Fruit fly (Drosophila melanogaster) whole organism, embryonic: ENCODE results near the gene RPA1.

Source experiments
- Blimp-1 ChIP-seq: fragments of 200-800 bp; sonication (Bioruptor generic); optimal IDR thresholded peaks from 3 replicates; lab custom pipeline; 2018; ENCODE audit warnings: missing biosample characterization, missing genetic modification characterization, mild to moderate bottlenecking, moderate library complexity, missing genetic modification reagents
- CG10431 ChIP-seq: fragments of 200-800 bp; sonication (Bioruptor generic); optimal IDR thresholded peaks from 3 replicates; lab custom pipeline; 2018; ENCODE audit warnings: missing biosample characterization, mild to moderate bottlenecking, missing genetic modification characterization
- CG12236 ChIP-seq: fragments of 200-800 bp; sonication (Bioruptor generic); optimal IDR thresholded peaks from 2 replicates; lab custom pipeline; 2016; ENCODE audit warnings: missing biosample characterization, missing genetic modification characterization
- CG12299 ChIP-seq: fragments of 200-800 bp; sonication (Bioruptor generic); optimal IDR thresholded peaks from 2 replicates; lab custom pipeline; 2018; ENCODE audit warnings: missing biosample characterization, mild to moderate bottlenecking, missing genetic modification characterization
- CG1233 ChIP-seq: fragments of 200-800 bp; sonication (Bioruptor generic); optimal IDR thresholded peaks from 4 replicates; lab custom pipeline; 2018; ENCODE audit warnings: missing biosample characterization, mild to moderate bottlenecking, missing genetic modification characterization
- CG13424 ChIP-seq: fragments of 200-800 bp; sonication (Bioruptor generic); optimal IDR thresholded peaks from 2 replicates; lab custom pipeline; 2019; ENCODE audit warnings: missing biosample characterization, mild to moderate bottlenecking, missing genetic modification characterization, moderate library complexity
- CG17359 ChIP-seq: fragments of 200-800 bp; sonication (Bioruptor generic); optimal IDR thresholded peaks from 3 replicates; lab custom pipeline; 2018; ENCODE audit warnings: missing biosample characterization, mild to moderate bottlenecking, missing genetic modification characterization, moderate library complexity
- CG17361 ChIP-seq: fragments of 200-800 bp; sonication (Bioruptor generic); IDR thresholded peaks from 3 replicates; pipeline ENCODE4 v1.3.6; 2022; ENCODE audit warnings: missing biosample characterization, missing genetic modification characterization
- CG18476 ChIP-seq: fragments of 200-800 bp; sonication (Bioruptor generic); optimal IDR thresholded peaks from 2 replicates; lab custom pipeline; 2016; ENCODE audit warnings: missing biosample characterization, mild to moderate bottlenecking, missing genetic modification characterization
- CG2120 ChIP-seq: fragments of 200-800 bp; sonication (Bioruptor generic); optimal IDR thresholded peaks from 3 replicates; lab custom pipeline; 2016; ENCODE audit warnings: missing biosample characterization, missing genetic modification characterization
- CG34422 ChIP-seq: fragments of 200-800 bp; sonication (Bioruptor generic); IDR thresholded peaks from 3 replicates; pipeline ENCODE4 v1.3.6; 2022; ENCODE audit warnings: missing biosample characterization, missing genetic modification characterization
- CG4404 ChIP-seq: fragments of 200-800 bp; sonication (Bioruptor generic); IDR thresholded peaks from 2 replicates; pipeline ENCODE4 v1.3.6; 2022; ENCODE audit warnings: missing biosample characterization, missing genetic modification characterization
- CG5180 ChIP-seq: fragments of 200-800 bp; sonication (Bioruptor generic); optimal IDR thresholded peaks from 3 replicates; lab custom pipeline; 2017; ENCODE audit warnings: missing biosample characterization, missing genetic modification characterization, mild to moderate bottlenecking, moderate library complexity, missing genetic modification reagents
- CG6765 ChIP-seq: fragments of 200-800 bp; sonication (Bioruptor generic); optimal IDR thresholded peaks from 3 replicates; lab custom pipeline; 2017; ENCODE audit warnings: missing biosample characterization, mild to moderate bottlenecking, missing genetic modification characterization
- CG6813 ChIP-seq: fragments of 200-800 bp; sonication (Bioruptor generic); optimal IDR thresholded peaks from 2 replicates; lab custom pipeline; 2017; ENCODE audit warnings: missing biosample characterization, missing genetic modification characterization, mild to moderate bottlenecking, moderate library complexity, missing genetic modification reagents
- CG8089 ChIP-seq: fragments of 200-800 bp; sonication (Bioruptor generic); optimal IDR thresholded peaks from 3 replicates; lab custom pipeline; 2016; ENCODE audit warnings: missing biosample characterization, missing genetic modification characterization
- Chrac-16 ChIP-seq: fragments of 200-800 bp; sonication (Bioruptor generic); optimal IDR thresholded peaks from 3 replicates; lab custom pipeline; 2016; ENCODE audit warnings: missing biosample characterization, missing genetic modification characterization
- Dip3 ChIP-seq: fragments of 200-800 bp; sonication (Bioruptor generic); optimal IDR thresholded peaks from 3 replicates; lab custom pipeline; 2016; ENCODE audit warnings: missing biosample characterization, missing genetic modification characterization
- Dll ChIP-seq: fragments of 200-800 bp; sonication (Bioruptor generic); IDR thresholded peaks from 4 replicates; pipeline ENCODE4 v1.3.6; 2022; ENCODE audit warnings: missing biosample characterization, missing genetic modification characterization; ENCODE audit not compliant: partially characterized antibody
- Dref ChIP-seq: fragments of 200-800 bp; sonication (Bioruptor generic); IDR thresholded peaks from 2 replicates; pipeline ENCODE4 v1.3.6; 2022; ENCODE audit warnings: missing biosample characterization, missing genetic modification characterization
- Ets97D ChIP-seq: fragments of 200-800 bp; sonication (Bioruptor generic); optimal IDR thresholded peaks from 3 replicates; lab custom pipeline; 2016; ENCODE audit warnings: missing biosample characterization, missing genetic modification characterization
- HmgZ ChIP-seq: fragments of 200-800 bp; sonication (Bioruptor generic); optimal IDR thresholded peaks from 2 replicates; lab custom pipeline; 2018; ENCODE audit warnings: missing biosample characterization, mild to moderate bottlenecking, missing genetic modification characterization
- Hr78 ChIP-seq, 2 experiments: fragments of 200-800 bp in 1 of 2; fragments of >200 bp in 1 of 2; sonication (Bioruptor generic) in 1 of 2; optimal IDR thresholded peaks; 2 replicates each; lab custom pipeline; 2017 to 2019; ENCODE audit warnings: missing biosample characterization in 2 of 2, missing genetic modification characterization in 2 of 2, mild to moderate bottlenecking in 1 of 2, moderate library complexity in 1 of 2
- Nf-YB ChIP-seq: fragments of 200-800 bp; sonication (Bioruptor generic); optimal IDR thresholded peaks from 3 replicates; lab custom pipeline; 2019; ENCODE audit warnings: missing biosample characterization, mild to moderate bottlenecking, missing genetic modification characterization, moderate library complexity
- Nf-YC ChIP-seq: fragments of 200-800 bp; optimal IDR thresholded peaks from 3 replicates; lab custom pipeline; 2019; ENCODE audit warnings: missing biosample characterization, mild to moderate bottlenecking, missing genetic modification characterization, moderate library complexity
- Six4 ChIP-seq: fragments of 200-800 bp; sonication (Bioruptor generic); optimal IDR thresholded peaks from 2 replicates; lab custom pipeline; 2016; ENCODE audit warnings: missing biosample characterization, missing genetic modification characterization
- Xrp1 ChIP-seq: fragments of 200-800 bp; sonication (Bioruptor generic); IDR thresholded peaks from 2 replicates; pipeline ENCODE4 v1.3.6; 2022; ENCODE audit warnings: missing biosample characterization, missing genetic modification characterization
- amos ChIP-seq: fragments of 200-800 bp; sonication (Bioruptor generic); IDR thresholded peaks from 2 replicates; pipeline ENCODE4 v1.3.6; 2022; ENCODE audit warnings: missing biosample characterization, missing genetic modification characterization; ENCODE audit not compliant: partially characterized antibody
- ara ChIP-seq: fragments of 200-800 bp; sonication (Bioruptor generic); IDR thresholded peaks from 2 replicates; pipeline ENCODE4 v1.3.6; 2022; ENCODE audit warnings: missing biosample characterization, missing genetic modification characterization
- az2 ChIP-seq: fragments of 200-800 bp; sonication (Bioruptor generic); optimal IDR thresholded peaks from 3 replicates; lab custom pipeline; 2016; ENCODE audit warnings: missing biosample characterization, missing genetic modification characterization
- bbx ChIP-seq: fragments of 200-800 bp; sonication (Bioruptor generic); IDR thresholded peaks from 2 replicates; pipeline ENCODE4 v1.3.6; 2022; ENCODE audit warnings: missing biosample characterization, missing genetic modification characterization; ENCODE audit not compliant: partially characterized antibody
- ci ChIP-seq: fragments of 200-800 bp; sonication (Bioruptor generic); IDR thresholded peaks from 3 replicates; pipeline ENCODE4 v1.3.6; 2022; ENCODE audit warnings: missing biosample characterization, missing genetic modification characterization
- danr ChIP-seq: fragments of 200-800 bp; sonication (Bioruptor generic); IDR thresholded peaks from 2 replicates; pipeline ENCODE4 v1.3.6; 2022; ENCODE audit warnings: missing biosample characterization, missing genetic modification characterization
- gcm ChIP-seq: fragments of 200-800 bp; sonication (Bioruptor generic); optimal IDR thresholded peaks from 2 replicates; lab custom pipeline; 2019; ENCODE audit warnings: missing biosample characterization, mild to moderate bottlenecking, missing genetic modification characterization, moderate library complexity
- kay ChIP-seq: fragments of 200-800 bp; sonication (Bioruptor generic); optimal IDR thresholded peaks from 2 replicates; lab custom pipeline; 2016; ENCODE audit warnings: missing biosample characterization, missing genetic modification characterization
- mld ChIP-seq: fragments of 200-800 bp; sonication (Bioruptor generic); IDR thresholded peaks from 3 replicates; pipeline ENCODE4 v1.3.6; 2022; ENCODE audit warnings: missing biosample characterization, missing genetic modification characterization; ENCODE audit not compliant: partially characterized antibody
- pan ChIP-seq, 4 experiments: fragments of >200 bp in 3 of 4; fragments of 200-800 bp in 1 of 4; sonication (Bioruptor generic) in 1 of 4; optimal IDR thresholded peaks in 3 of 4; IDR thresholded peaks in 1 of 4; 2 replicates each; pipeline versions ENCODE4 v1.3.6 to Lab custom; 2017 to 2022; ENCODE audit warnings: missing biosample characterization in 2 of 4, missing genetic modification characterization in 2 of 4, mixed read lengths in 1 of 4
- pita ChIP-seq: fragments of 200-800 bp; sonication (Bioruptor generic); optimal IDR thresholded peaks from 2 replicates; lab custom pipeline; 2017; ENCODE audit warnings: missing biosample characterization, mild to moderate bottlenecking, missing genetic modification characterization
- prd ChIP-seq, 3 experiments: fragments of >200 bp in 2 of 3; fragments of 200-800 bp in 1 of 3; sonication (Bioruptor generic) in 1 of 3; optimal IDR thresholded peaks in 2 of 3; IDR thresholded peaks in 1 of 3; 2 replicates in 2 of 3; 3 replicates in 1 of 3; pipeline versions ENCODE4 v1.3.6 to Lab custom; 2017 to 2022; ENCODE audit warnings: missing biosample characterization in 1 of 3, missing genetic modification characterization in 1 of 3
- salm ChIP-seq: fragments of 200-800 bp; sonication (Bioruptor generic); optimal IDR thresholded peaks from 2 replicates; lab custom pipeline; 2018; ENCODE audit warnings: missing biosample characterization, mild to moderate bottlenecking, missing genetic modification characterization
- sd ChIP-seq: fragments of 200-800 bp; sonication (Bioruptor generic); optimal IDR thresholded peaks from 3 replicates; lab custom pipeline; 2018; ENCODE audit warnings: missing biosample characterization, mild to moderate bottlenecking, missing genetic modification characterization, moderate library complexity
- slp2 ChIP-seq: fragments of 200-800 bp; sonication (Bioruptor generic); optimal IDR thresholded peaks from 2 replicates; lab custom pipeline; 2016; ENCODE audit warnings: missing biosample characterization, missing genetic modification characterization
- sob ChIP-seq: fragments of 200-800 bp; sonication (Bioruptor generic); IDR thresholded peaks from 2 replicates; pipeline ENCODE4 v1.3.6; 2022; ENCODE audit warnings: missing biosample characterization, missing genetic modification characterization
- toy ChIP-seq: fragments of 200-800 bp; sonication (Bioruptor generic); IDR thresholded peaks from 2 replicates; pipeline ENCODE4 v1.3.6; 2022; ENCODE audit warnings: missing biosample characterization, missing genetic modification characterization
- unc-4 ChIP-seq: fragments of 200-800 bp; sonication (Bioruptor generic); IDR thresholded peaks from 2 replicates; pipeline ENCODE4 v1.3.6; 2022; ENCODE audit warnings: missing biosample characterization, missing genetic modification characterization; ENCODE audit not compliant: partially characterized antibody
- unpg ChIP-seq: fragments of 200-800 bp; sonication (Bioruptor generic); optimal IDR thresholded peaks from 3 replicates; lab custom pipeline; 2018; ENCODE audit warnings: missing biosample characterization, mild to moderate bottlenecking, missing genetic modification characterization, moderate library complexity
- wek ChIP-seq: fragments of 200-800 bp; sonication (Bioruptor generic); optimal IDR thresholded peaks from 3 replicates; lab custom pipeline; 2018; ENCODE audit warnings: missing biosample characterization, mild to moderate bottlenecking, missing genetic modification characterization, moderate library complexity
- zfh1 ChIP-seq: fragments of 200-800 bp; sonication (Bioruptor generic); IDR thresholded peaks from 3 replicates; pipeline ENCODE4 v1.3.6; 2022; ENCODE audit warnings: missing biosample characterization, missing genetic modification characterization

The RPA1 gene

DNA sequence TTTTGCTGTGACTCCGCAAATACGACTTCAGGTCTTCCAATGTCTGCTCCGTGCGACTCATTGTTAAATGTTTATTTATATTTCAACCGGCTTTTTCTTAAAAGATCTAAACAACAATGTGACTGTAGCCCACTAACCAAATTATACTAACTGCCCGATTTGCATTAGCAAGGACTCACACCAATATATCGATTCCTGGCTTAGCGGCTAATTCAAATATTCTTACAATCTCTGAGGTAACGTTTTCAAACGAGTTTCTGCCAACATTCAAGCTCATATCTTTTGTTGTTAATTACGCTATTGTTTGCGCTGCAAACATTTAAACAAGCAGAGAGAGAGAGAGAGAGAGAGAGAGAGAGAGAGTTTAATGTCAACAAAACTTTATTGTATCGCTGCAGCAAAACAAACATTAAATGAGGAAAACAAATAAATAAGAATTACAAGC lies 44.3 kb upstream of the RPA1 start, which contains the start of gene tex (continued):
- TF ChIP-seq Dip3 (GFP tag; lab: Kevin White, UChicago) = no peak
- TF ChIP-seq CG12299 = peak; percentile 13
- TF ChIP-seq pita (GFP tag; lab: Kevin White, UChicago) = peak; percentile 56
- TF ChIP-seq bbx (GFP tag; lab: Robert Waterston, UW) = no peak
- no peak for TF ChIP-seq Chrac-16 (GFP tag; lab: Kevin White, UChicago)
- TF ChIP-seq CG18476 (GFP tag; lab: Kevin White, UChicago) = no peak
- TF ChIP-seq unc-4 (GFP tag; lab: Robert Waterston, UW) = peak; percentile 50
- peak; percentile 41 for TF ChIP-seq Ets97D (GFP tag; lab: Kevin White, UChicago)
- no peak for TF ChIP-seq CG2120 (GFP tag; lab: Kevin White, UChicago)
- peak; percentile 4 for TF ChIP-seq slp2 (GFP tag; lab: Kevin White, UChicago)
- TF ChIP-seq amos (GFP tag; lab: Robert Waterston, UW) = peak; percentile 51
- no peak for TF ChIP-seq sob (GFP tag; lab: Robert Waterston, UW)
- TF ChIP-seq toy (GFP tag; lab: Robert Waterston, UW) = no peak
- TF ChIP-seq wek (GFP tag; lab: Kevin White, UChicago) = peak; percentile 57
- TF ChIP-seq pan (optimal IDR thresholded peaks at IDR 0.05; lab: Kevin White, UChicago) = no peak
- TF ChIP-seq pan (GFP tag; optimal IDR thresholded peaks at IDR 0.05 in 1 of 2, IDR thresholded peaks at IDR 0.05 in 1 of 2) = no peak
- TF ChIP-seq CG12236 (GFP tag; lab: Kevin White, UChicago) = peak; percentile 52
- TF ChIP-seq CG6765 (GFP tag; lab: Kevin White, UChicago) = no peak
- TF ChIP-seq CG34422 = peak; percentile 65; the same call in 1 of the 3 replicates
- TF ChIP-seq kay = peak; percentile 8
- TF ChIP-seq Xrp1 (GFP tag; lab: Robert Waterston, UW) = peak; percentile 49; the same call in 1 of the 2 replicates
- peak; percentile 38 for TF ChIP-seq unpg (GFP tag; lab: Kevin White, UChicago)
- peak; percentile 57 for TF ChIP-seq gcm
- TF ChIP-seq CG17359 (tag; lab: Kevin White, UChicago) = peak; percentile 55
- peak; percentile 22 for TF ChIP-seq sd (tag; lab: Kevin White, UChicago)
- peak; percentile 86 for TF ChIP-seq Dref (GFP tag; lab: Robert Waterston, UW)
- peak; percentile 22 for TF ChIP-seq Six4
- TF ChIP-seq az2 (GFP tag; lab: Kevin White, UChicago) = no peak
- no peak for TF ChIP-seq mld
- peak; percentile 67 for TF ChIP-seq CG6813 (GFP tag; lab: Kevin White, UChicago)
- no peak for TF ChIP-seq CG5180
- TF ChIP-seq salm (tag; lab: Kevin White, UChicago) = peak; percentile 54
- TF ChIP-seq prd (optimal IDR thresholded peaks at IDR 0.05; lab: Kevin White, UChicago) = no peak
- TF ChIP-seq prd (GFP tag; IDR thresholded peaks at IDR 0.05; lab: Robert Waterston, UW) = no peak
- peak in 1 of 2 experiments; percentile 1 for TF ChIP-seq Hr78 (GFP tag; optimal IDR thresholded peaks at IDR 0.05; lab: Kevin White, UChicago)
- TF ChIP-seq Nf-YC (tag; lab: Kevin White, UChicago) = no peak
- TF ChIP-seq Dll = peak; percentile 62; the same call in 3 of the 4 replicates
- TF ChIP-seq CG8089 (GFP tag; lab: Kevin White, UChicago) = peak; percentile 25
- TF ChIP-seq zfh1 = no peak
- TF ChIP-seq CG13424 (tag; lab: Kevin White, UChicago) = peak; percentile 4
- TF ChIP-seq CG1233 (GFP tag; lab: Kevin White, UChicago) = peak; percentile 22
- TF ChIP-seq CG17361 (GFP tag; lab: Robert Waterston, UW) = peak; percentile 37; the same call in 2 of the 3 replicates
- TF ChIP-seq CG4404 (GFP tag; lab: Robert Waterston, UW) = no peak
- peak; percentile 58 for TF ChIP-seq HmgZ
- peak; percentile 65; the same call in 2 of the 3 replicates for TF ChIP-seq ci (GFP tag; lab: Robert Waterston, UW)
- no peak for TF ChIP-seq danr (GFP tag; lab: Robert Waterston, UW)
- peak; percentile 12 for TF ChIP-seq Nf-YB
- TF ChIP-seq CG10431 = peak; percentile 31
- peak; percentile 67 for TF ChIP-seq Blimp-1 (GFP tag; lab: Kevin White, UChicago)
- TF ChIP-seq ara (GFP tag; lab: Robert Waterston, UW) = peak; percentile 61
